Worm (Caenorhabditis elegans): ENCODE measurements around the gene ncx-6.

DNA sequence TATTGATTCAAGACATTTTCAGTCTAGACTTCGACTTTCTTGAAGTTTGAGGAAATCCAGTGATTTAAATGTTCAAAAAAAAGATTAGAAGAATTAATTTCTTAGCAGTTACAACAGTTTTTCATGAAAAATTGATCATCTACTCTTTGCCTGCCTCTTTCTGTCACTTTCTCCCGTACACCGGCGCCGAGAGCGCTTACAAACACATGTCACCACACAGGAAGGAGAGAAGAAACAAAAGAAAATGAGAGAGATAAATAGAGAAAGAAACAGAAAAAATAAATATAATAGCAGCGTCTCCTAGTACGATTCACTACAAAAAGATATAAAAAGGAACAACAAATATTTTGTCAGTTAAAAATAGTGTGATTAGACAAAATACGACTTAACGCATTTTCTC, 47.1 kb downstream of the ncx-6 start:
- TF ChIP-seq him-1 (tag; optimal IDR thresholded peaks at IDR 0.05), result no peak
- no peak for TF ChIP-seq W03F9.2 (tag; optimal IDR thresholded peaks at IDR 0.05)
- no peak for TF ChIP-seq dao-5 (tag; optimal IDR thresholded peaks at IDR 0.05)
